Worm (Caenorhabditis elegans) whole organism, L4/young adult: ENCODE results near the gene tbc-20.

Experiments used
- W03F9.2 ChIP-seq: fragments of 150-350 bp; optimal IDR thresholded peaks from 2 replicates; lab custom pipeline; 2014; ENCODE audit warnings: missing biosample characterization, missing genetic modification characterization
- dao-5 ChIP-seq: sonication (generic microtip); optimal IDR thresholded peaks from 2 replicates; lab custom pipeline; 2016; ENCODE audit warnings: missing genotype, missing genetic modification characterization, moderate library complexity, missing compliant biosample characterization
- him-1 ChIP-seq: sonication (generic microtip); optimal IDR thresholded peaks from 2 replicates; lab custom pipeline; 2016; ENCODE audit warnings: missing genotype, missing genetic modification reagents, missing genetic modification characterization, missing compliant biosample characterization

DNA sequence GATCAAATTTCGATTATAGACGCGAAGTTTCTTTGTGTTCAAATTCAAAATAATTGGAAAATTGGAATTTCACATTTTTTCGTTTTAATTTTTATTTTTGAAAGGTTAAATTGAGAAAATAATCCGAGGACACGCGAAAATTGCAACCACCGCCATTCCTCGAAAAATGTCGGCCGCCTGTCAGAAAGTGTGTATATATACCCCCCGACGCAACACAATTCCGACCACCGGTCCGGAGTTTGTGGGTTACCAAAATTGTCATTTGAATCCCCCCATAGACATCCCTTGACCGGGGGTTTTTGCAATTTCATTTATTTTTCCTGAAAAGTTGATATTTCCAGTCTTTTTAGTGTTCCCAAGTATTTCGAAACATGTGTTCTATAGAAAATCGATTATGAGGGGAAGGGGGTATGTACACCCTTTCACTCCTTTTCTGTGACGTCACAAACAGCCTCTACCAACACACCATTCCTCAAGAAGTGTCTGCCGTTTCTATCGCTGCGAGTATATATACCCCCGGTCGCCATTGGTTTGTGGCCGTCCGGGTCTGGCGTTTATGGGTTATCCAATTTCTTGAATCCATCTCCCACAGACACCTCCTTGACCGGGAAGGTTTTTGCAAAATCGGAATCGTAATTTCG is 6.1 kb downstream of the tbc-20 start, which contains the start of gene W01D2.3:
- TF ChIP-seq W03F9.2 (tag; lab: Kevin White, UChicago), result peak; percentile 33
- TF ChIP-seq him-1 (tag; lab: Kevin White, UChicago), result peak; percentile 32
- TF ChIP-seq dao-5 (tag; lab: Kevin White, UChicago), result peak; percentile 71
